Fruit fly (Drosophila melanogaster) whole organism, embryonic: ENCODE results near the gene CG4210.

ENCODE experiments used
- Bdp1 ChIP-seq: fragments of 200-800 bp; sonication (Bioruptor generic); optimal IDR thresholded peaks from 3 replicates; lab custom pipeline; 2016; ENCODE audit warnings: missing biosample characterization, missing genetic modification characterization
- CG10462 ChIP-seq: fragments of 200-800 bp; sonication (Bioruptor generic); optimal IDR thresholded peaks from 2 replicates; lab custom pipeline; 2016; ENCODE audit warnings: missing biosample characterization, missing genetic modification characterization
- CG10959 ChIP-seq: fragments of 200-800 bp; sonication (Bioruptor generic); IDR thresholded peaks from 2 replicates; pipeline ENCODE4 v1.3.6; 2022; ENCODE audit warnings: missing biosample characterization, missing genetic modification characterization
- CG11723 ChIP-seq: fragments of 200-800 bp; sonication (Bioruptor generic); optimal IDR thresholded peaks from 2 replicates; lab custom pipeline; 2017; ENCODE audit warnings: missing biosample characterization, mild to moderate bottlenecking, missing genetic modification characterization
- CG1233 ChIP-seq: fragments of 200-800 bp; sonication (Bioruptor generic); optimal IDR thresholded peaks from 4 replicates; lab custom pipeline; 2018; ENCODE audit warnings: missing biosample characterization, mild to moderate bottlenecking, missing genetic modification characterization
- CG12769 ChIP-seq: fragments of 200-800 bp; sonication (Bioruptor generic); optimal IDR thresholded peaks from 2 replicates; lab custom pipeline; 2019; ENCODE audit warnings: missing biosample characterization, mild to moderate bottlenecking, missing genetic modification characterization, moderate library complexity
- CG13775 ChIP-seq: fragments of 200-800 bp; sonication (Bioruptor generic); optimal IDR thresholded peaks from 3 replicates; lab custom pipeline; 2017; ENCODE audit warnings: missing biosample characterization, mild to moderate bottlenecking, missing genetic modification characterization
- CG13894 ChIP-seq: fragments of 200-800 bp; sonication (Bioruptor generic); optimal IDR thresholded peaks from 3 replicates; lab custom pipeline; 2018; ENCODE audit warnings: missing biosample characterization, mild to moderate bottlenecking, missing genetic modification characterization, moderate library complexity
- CG16779 ChIP-seq: fragments of 200-800 bp; sonication (Bioruptor generic); IDR thresholded peaks from 2 replicates; pipeline ENCODE4 v1.3.6; 2022; ENCODE audit warnings: missing biosample characterization, missing genetic modification characterization
- CG17186 ChIP-seq: fragments of 200-800 bp; sonication (Bioruptor generic); optimal IDR thresholded peaks from 3 replicates; lab custom pipeline; 2017; ENCODE audit warnings: missing biosample characterization, missing genetic modification reagents, missing genetic modification characterization
- CG17361 ChIP-seq: fragments of 200-800 bp; sonication (Bioruptor generic); IDR thresholded peaks from 3 replicates; pipeline ENCODE4 v1.3.6; 2022; ENCODE audit warnings: missing biosample characterization, missing genetic modification characterization
- CG17829 ChIP-seq: fragments of 200-800 bp; optimal IDR thresholded peaks from 2 replicates; lab custom pipeline; 2019; ENCODE audit warnings: missing biosample characterization, mild to moderate bottlenecking, missing genetic modification characterization, moderate library complexity
- CG1792 ChIP-seq: fragments of 200-800 bp; sonication (Bioruptor generic); optimal IDR thresholded peaks from 2 replicates; lab custom pipeline; 2016; ENCODE audit warnings: missing biosample characterization, missing genetic modification characterization
- CG18262 ChIP-seq: fragments of 200-800 bp; optimal IDR thresholded peaks from 3 replicates; lab custom pipeline; 2019; ENCODE audit warnings: missing biosample characterization, mild to moderate bottlenecking, missing genetic modification characterization, moderate library complexity
- CG4282 ChIP-seq: fragments of 200-800 bp; sonication (Bioruptor generic); optimal IDR thresholded peaks from 2 replicates; lab custom pipeline; 2016; ENCODE audit warnings: missing biosample characterization, missing genetic modification characterization
- CG4360 ChIP-seq: fragments of 200-800 bp; sonication (Bioruptor generic); IDR thresholded peaks from 2 replicates; pipeline ENCODE4 v1.3.6; 2022; ENCODE audit warnings: missing biosample characterization, missing genetic modification characterization
- CG4404 ChIP-seq: fragments of 200-800 bp; sonication (Bioruptor generic); IDR thresholded peaks from 2 replicates; pipeline ENCODE4 v1.3.6; 2022; ENCODE audit warnings: missing biosample characterization, missing genetic modification characterization
- CG4854 ChIP-seq: fragments of 200-800 bp; sonication (Bioruptor generic); optimal IDR thresholded peaks from 2 replicates; lab custom pipeline; 2016; ENCODE audit warnings: missing biosample characterization, missing genetic modification characterization, inconsistent platforms
- CG5180 ChIP-seq: fragments of 200-800 bp; sonication (Bioruptor generic); optimal IDR thresholded peaks from 3 replicates; lab custom pipeline; 2017; ENCODE audit warnings: missing biosample characterization, missing genetic modification characterization, mild to moderate bottlenecking, moderate library complexity, missing genetic modification reagents
- CG7372 ChIP-seq: fragments of 200-800 bp; sonication (Bioruptor generic); IDR thresholded peaks from 2 replicates; pipeline ENCODE4 v1.3.6; 2022; ENCODE audit warnings: missing biosample characterization, missing genetic modification characterization
- CG8290 ChIP-seq, 3 experiments: fragments of 200-800 bp; sonication (Bioruptor generic); optimal IDR thresholded peaks; 2 replicates each; lab custom pipeline; 2016 to 2019; ENCODE audit warnings: missing biosample characterization in 3 of 3, missing genetic modification characterization in 3 of 3, mild to moderate bottlenecking in 2 of 3, moderate library complexity in 1 of 3
- CTCF ChIP-seq: fragments of 200-800 bp; sonication (Bioruptor generic); optimal IDR thresholded peaks from 2 replicates; lab custom pipeline; 2017; ENCODE audit warnings: missing biosample characterization, mild to moderate bottlenecking, missing genetic modification characterization, moderate library complexity
- Dbx ChIP-seq: fragments of 200-800 bp; sonication (Bioruptor generic); IDR thresholded peaks from 3 replicates; pipeline ENCODE4 v1.3.6; 2022; ENCODE audit warnings: missing biosample characterization, missing genetic modification characterization
- Dll ChIP-seq: fragments of 200-800 bp; sonication (Bioruptor generic); IDR thresholded peaks from 4 replicates; pipeline ENCODE4 v1.3.6; 2022; ENCODE audit warnings: missing biosample characterization, missing genetic modification characterization; ENCODE audit not compliant: partially characterized antibody
- GATAe ChIP-seq: fragments of 200-800 bp; sonication (Bioruptor generic); conservative IDR thresholded peaks from 2 replicates; pipeline ENCODE4 v1.3.6; 2022; ENCODE audit warnings: missing biosample characterization, missing genetic modification characterization
- Hr39 ChIP-seq: fragments of >200 bp; optimal IDR thresholded peaks from 2 replicates; lab custom pipeline; 2017
- MTF-1 ChIP-seq: fragments of 200-800 bp; sonication (Bioruptor generic); optimal IDR thresholded peaks from 2 replicates; lab custom pipeline; 2018; ENCODE audit warnings: missing biosample characterization, mild to moderate bottlenecking, missing genetic modification characterization, borderline replicate concordance
- NfI ChIP-seq: fragments of 200-800 bp; sonication (Bioruptor generic); optimal IDR thresholded peaks from 3 replicates; lab custom pipeline; 2018; ENCODE audit warnings: missing biosample characterization, mild to moderate bottlenecking, missing genetic modification characterization, moderate library complexity
- Oli ChIP-seq: fragments of 200-800 bp; sonication (Bioruptor generic); optimal IDR thresholded peaks from 2 replicates; lab custom pipeline; 2018; ENCODE audit warnings: missing biosample characterization, mild to moderate bottlenecking, missing genetic modification characterization, moderate library complexity
- PHDP ChIP-seq: fragments of 200-800 bp; sonication (Bioruptor generic); optimal IDR thresholded peaks from 3 replicates; lab custom pipeline; 2018; ENCODE audit warnings: missing biosample characterization, mild to moderate bottlenecking, missing genetic modification characterization, moderate library complexity
- Sin3A ChIP-seq: fragments of >200 bp; optimal IDR thresholded peaks from 2 replicates; lab custom pipeline; 2018
- ase ChIP-seq: fragments of 200-800 bp; sonication (Bioruptor generic); IDR thresholded peaks from 3 replicates; pipeline ENCODE4 v1.3.6; 2022; ENCODE audit warnings: missing biosample characterization, missing genetic modification characterization
- cas ChIP-seq: fragments of 200-800 bp; sonication (Bioruptor generic); IDR thresholded peaks from 2 replicates; pipeline ENCODE4 v1.3.6; 2022; ENCODE audit warnings: missing biosample characterization, missing genetic modification characterization
- cg ChIP-seq: fragments of 200-800 bp; sonication (Bioruptor generic); optimal IDR thresholded peaks from 3 replicates; lab custom pipeline; 2019; ENCODE audit warnings: missing biosample characterization, mild to moderate bottlenecking, missing genetic modification characterization, moderate library complexity
- dimm ChIP-seq: fragments of 200-800 bp; sonication (Bioruptor generic); IDR thresholded peaks from 2 replicates; pipeline ENCODE4 v1.3.6; 2022; ENCODE audit warnings: missing biosample characterization, missing genetic modification characterization
- en ChIP-seq: fragments of 200-800 bp; sonication (Bioruptor generic); optimal IDR thresholded peaks from 2 replicates; lab custom pipeline; 2016; ENCODE audit warnings: missing biosample characterization, missing genetic modification characterization
- hkb ChIP-seq, 2 experiments: fragments of 200-800 bp in 1 of 2; fragments of >200 bp in 1 of 2; sonication (Bioruptor generic) in 1 of 2; IDR thresholded peaks in 1 of 2; optimal IDR thresholded peaks in 1 of 2; 2 replicates each; pipeline versions ENCODE4 v1.3.6 to Lab custom; 2017 to 2022; ENCODE audit warnings: missing biosample characterization in 1 of 2, missing genetic modification characterization in 1 of 2
- ind ChIP-seq: fragments of 200-800 bp; sonication (Bioruptor generic); optimal IDR thresholded peaks from 3 replicates; lab custom pipeline; 2016; ENCODE audit warnings: missing biosample characterization, missing genetic modification characterization
- klu ChIP-seq: fragments of 200-800 bp; sonication (Bioruptor generic); IDR thresholded peaks from 2 replicates; pipeline ENCODE4 v1.3.6; 2022; ENCODE audit warnings: missing biosample characterization, missing genetic modification characterization
- kni ChIP-seq: fragments of 200-800 bp; sonication (Bioruptor generic); optimal IDR thresholded peaks from 3 replicates; lab custom pipeline; 2017; ENCODE audit warnings: mild to moderate bottlenecking, missing biosample characterization, missing genetic modification reagents, missing genetic modification characterization
- mam ChIP-seq: fragments of 200-800 bp; sonication (Bioruptor generic); optimal IDR thresholded peaks from 3 replicates; lab custom pipeline; 2016; ENCODE audit warnings: missing biosample characterization, missing genetic modification characterization
- mirr ChIP-seq: fragments of 200-800 bp; sonication (Bioruptor generic); optimal IDR thresholded peaks from 3 replicates; lab custom pipeline; 2018; ENCODE audit warnings: missing biosample characterization, mild to moderate bottlenecking, missing genetic modification characterization
- peb ChIP-seq: fragments of 200-800 bp; sonication (Bioruptor generic); IDR thresholded peaks from 2 replicates; pipeline ENCODE4 v1.3.6; 2022; ENCODE audit warnings: missing biosample characterization, missing genetic modification characterization
- pros ChIP-seq: fragments of 200-800 bp; sonication (Bioruptor generic); optimal IDR thresholded peaks from 3 replicates; lab custom pipeline; 2019; ENCODE audit warnings: missing biosample characterization, mild to moderate bottlenecking, missing genetic modification characterization, moderate library complexity
- psq ChIP-seq: fragments of 200-800 bp; sonication (Bioruptor generic); optimal IDR thresholded peaks from 2 replicates; lab custom pipeline; 2017; ENCODE audit warnings: missing biosample characterization, missing genetic modification characterization
- seq ChIP-seq: fragments of 200-800 bp; sonication (Bioruptor generic); IDR thresholded peaks from 2 replicates; pipeline ENCODE4 v1.3.6; 2022; ENCODE audit warnings: missing biosample characterization, missing genetic modification characterization
- sna ChIP-seq: fragments of 200-800 bp; sonication (Bioruptor generic); IDR thresholded peaks from 2 replicates; pipeline ENCODE4 v1.3.6; 2022; ENCODE audit warnings: missing biosample characterization, missing genetic modification characterization; ENCODE audit not compliant: partially characterized antibody
- unc-4 ChIP-seq: fragments of 200-800 bp; sonication (Bioruptor generic); IDR thresholded peaks from 2 replicates; pipeline ENCODE4 v1.3.6; 2022; ENCODE audit warnings: missing biosample characterization, missing genetic modification characterization; ENCODE audit not compliant: partially characterized antibody
- vfl ChIP-seq: fragments of 200-800 bp; sonication (Bioruptor generic); optimal IDR thresholded peaks from 2 replicates; lab custom pipeline; 2016; ENCODE audit warnings: missing biosample characterization, missing genetic modification characterization

The CG4210 gene

DNA sequence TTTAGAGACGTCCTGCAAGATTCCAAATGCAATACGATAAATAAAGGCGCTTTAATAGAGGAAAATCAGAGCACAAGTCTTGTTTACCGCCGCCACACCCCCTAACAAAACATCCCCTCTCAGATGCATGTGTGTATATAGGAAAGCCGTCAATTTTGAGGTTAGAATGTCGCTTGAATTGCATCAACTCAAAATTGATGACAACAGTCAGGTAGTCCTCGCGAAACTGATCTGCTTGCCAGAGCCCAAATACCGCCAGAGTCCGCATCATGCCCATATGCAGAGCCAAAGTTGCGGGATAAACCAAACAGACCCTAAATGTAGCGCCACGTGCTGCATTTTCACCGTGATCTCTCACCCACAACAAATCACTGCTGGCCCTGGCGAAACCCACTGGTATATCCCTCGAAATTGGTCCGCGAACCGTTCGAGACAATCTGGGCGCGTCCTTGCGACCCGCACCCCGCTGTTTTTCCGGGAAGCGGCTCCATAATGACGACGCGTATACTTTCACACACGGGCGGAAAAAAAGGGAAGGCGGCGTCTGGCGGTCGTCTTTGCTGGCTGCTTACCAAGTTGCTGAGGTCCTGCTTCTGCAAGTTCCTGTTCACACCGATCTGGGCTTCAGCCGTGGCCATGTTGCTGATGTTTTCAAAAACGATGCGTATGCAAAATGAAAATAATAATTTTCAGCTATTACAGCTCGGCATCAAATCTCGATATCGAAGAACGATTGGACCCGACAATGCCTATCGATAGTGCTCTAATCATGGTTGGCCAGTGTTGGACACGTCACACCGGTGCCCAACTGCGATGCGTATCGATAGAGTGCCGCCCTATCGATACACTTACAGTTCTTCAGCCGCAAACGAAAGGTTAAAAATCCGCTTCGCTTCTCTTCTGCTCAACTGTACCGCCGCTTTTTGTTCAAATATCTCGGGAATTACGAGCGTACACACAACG is 49.2 kb downstream of the CG4210 start, which contains the start of the genes eIF2gamma and Set (continued):
- TF ChIP-seq Oli (tag; lab: Kevin White, UChicago) (no peak), CG12769 (tag; lab: Kevin White, UChicago) (no peak), CG1792 (GFP tag; lab: Kevin White, UChicago) (no peak), Sin3A (lab: Kevin White, UChicago) (peak; percentile 67), kni (GFP tag; lab: Kevin White, UChicago) (no peak), CG4282 (GFP tag; lab: Kevin White, UChicago) (no peak), CG16779 (0 out of 2 replicates have a peak, but pooled peaks have one; percentile 6), CG17361 (no peak), GATAe (GFP tag; lab: Robert Waterston, UW) (0 out of 2 replicates have a peak, but pooled peaks have one; percentile 13), CG8290 (GFP tag; optimal IDR thresholded peaks at IDR 0.05; lab: Kevin White, UChicago) (no peak), CG8290 (tag; optimal IDR thresholded peaks at IDR 0.05; lab: Kevin White, UChicago) (no peak), Dll (GFP tag; lab: Robert Waterston, UW) (peak; percentile 91), CG13775 (peak; percentile 11), CG18262 (tag; lab: Kevin White, UChicago) (no peak), CG13894 (tag; lab: Kevin White, UChicago) (no peak), dimm (GFP tag; lab: Robert Waterston, UW) (no peak), peb (no peak), ind (GFP tag; lab: Kevin White, UChicago) (no peak), klu (GFP tag; lab: Robert Waterston, UW) (no peak), Dbx (GFP tag; lab: Robert Waterston, UW) (peak; percentile 64), mam (GFP tag; lab: Kevin White, UChicago) (peak; percentile 58), CG10959 (GFP tag; lab: Robert Waterston, UW) (peak; percentile 24; the same call in 1 of the 2 replicates), CG4854 (GFP tag; lab: Kevin White, UChicago) (no peak), seq (GFP tag; lab: Robert Waterston, UW) (0 out of 2 replicates have a peak, but pooled peaks have one; percentile 11), CG1233 (GFP tag; lab: Kevin White, UChicago) (no peak), CG7372 (GFP tag; lab: Robert Waterston, UW) (no peak), Hr39 (no peak), CG17829 (tag; lab: Kevin White, UChicago) (peak; percentile 54), Bdp1 (GFP tag; lab: Kevin White, UChicago) (no peak), en (no peak), cg (GFP tag; lab: Kevin White, UChicago) (no peak), vfl (GFP tag; lab: Kevin White, UChicago) (peak; percentile 35), MTF-1 (GFP tag; lab: Kevin White, UChicago) (no peak), PHDP (no peak), CG4360 (GFP tag; lab: Robert Waterston, UW) (no peak), NfI (GFP tag; lab: Kevin White, UChicago) (no peak), unc-4 (GFP tag; lab: Robert Waterston, UW) (peak; percentile 96), pros (GFP tag; lab: Kevin White, UChicago) (no peak), psq (GFP tag; lab: Kevin White, UChicago) (no peak), ase (GFP tag; lab: Robert Waterston, UW) (peak; percentile 18; the same call in 1 of the 3 replicates), CG5180 (GFP tag; lab: Kevin White, UChicago) (no peak), CG11723 (no peak), CG4404 (GFP tag; lab: Robert Waterston, UW) (no peak), CTCF (GFP tag; lab: Kevin White, UChicago) (no peak), cas (GFP tag; lab: Robert Waterston, UW) (0 out of 2 replicates have a peak, but pooled peaks have one; percentile 29), sna (GFP tag; lab: Robert Waterston, UW) (peak; percentile 88), CG10462 (GFP tag; lab: Kevin White, UChicago) (no peak), mirr (GFP tag; lab: Kevin White, UChicago) (no peak), CG17186 (GFP tag; lab: Kevin White, UChicago) (peak; percentile 87), hkb (optimal IDR thresholded peaks at IDR 0.05; lab: Kevin White, UChicago) (no peak), hkb (GFP tag; IDR thresholded peaks at IDR 0.05; lab: Robert Waterston, UW) (no peak)
